Worm (Caenorhabditis elegans) whole organism, L1 larva: ENCODE data around the gene nas-15.

ENCODE experiments used
- Y116A8C.19 ChIP-seq: sonication (generic microtip); optimal IDR thresholded peaks from 2 replicates; lab custom pipeline; 2016; ENCODE audit warnings: missing compliant biosample characterization, missing genetic modification characterization, borderline replicate concordance
- ceh-82 ChIP-seq, 3 experiments: fragments of 150-350 bp in 1 of 3; sonication (generic microtip) in 2 of 3; optimal IDR thresholded peaks; 2 replicates each; lab custom pipeline; 2014 to 2017; ENCODE audit warnings: missing biosample characterization in 3 of 3, missing genetic modification characterization in 3 of 3
- egl-27 ChIP-seq, 2 experiments: fragments of 150-350 bp in 1 of 2; sonication (generic microtip); optimal IDR thresholded peaks; 3 replicates each; lab custom pipeline; 2017 to 2018; ENCODE audit warnings: missing biosample characterization in 2 of 2, missing genetic modification characterization in 2 of 2, missing genetic modification reagents in 2 of 2
- fos-1 ChIP-seq: fragments of 150-350 bp; optimal IDR thresholded peaks from 2 replicates; lab custom pipeline; 2014; ENCODE audit warnings: missing biosample characterization, missing genetic modification characterization
- lin-15B ChIP-seq: fragments of 150-350 bp; sonication (generic microtip); optimal IDR thresholded peaks from 3 replicates; lab custom pipeline; 2014; ENCODE audit warnings: missing biosample characterization, missing genetic modification characterization
- skn-1 ChIP-seq: fragments of 150-350 bp; optimal IDR thresholded peaks from 2 replicates; lab custom pipeline; 2014; ENCODE audit warnings: missing biosample characterization, missing genetic modification characterization
- sptf-1 ChIP-seq: fragments of 150-350 bp; optimal IDR thresholded peaks from 2 replicates; lab custom pipeline; 2014; ENCODE audit warnings: missing biosample characterization, missing genetic modification characterization

DNA sequence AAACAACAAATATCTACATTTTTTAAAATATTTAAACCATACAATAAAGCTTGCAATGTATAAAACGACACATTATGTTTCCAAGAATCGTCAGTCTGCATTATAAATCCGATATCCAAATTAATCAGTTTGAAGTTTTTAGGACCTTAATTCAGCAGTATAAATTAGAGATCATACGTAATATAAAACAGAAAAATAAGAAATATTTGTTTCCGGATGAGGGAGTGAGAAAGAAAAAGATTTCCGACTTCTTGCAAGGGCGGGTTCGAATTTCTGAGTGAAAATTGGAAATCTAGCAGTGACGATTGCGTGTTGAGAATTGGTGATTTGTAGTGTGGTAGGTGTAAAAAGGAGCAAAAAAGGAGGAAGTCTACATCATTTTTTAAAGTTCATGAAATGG is 41.9 kb upstream of the nas-15 start, which contains the start of gene npr-19:
- TF ChIP-seq skn-1 (tag; lab: Kevin White, UChicago) (no peak), lin-15B (tag; lab: Kevin White, UChicago) (no peak), ceh-82 (tag; optimal IDR thresholded peaks at IDR 0.05; lab: Kevin White, UChicago) (no peak), sptf-1 (tag; lab: Kevin White, UChicago) (no peak), egl-27 (tag; optimal IDR thresholded peaks at IDR 0.05; lab: Kevin White, UChicago) (no peak), fos-1 (no peak), Y116A8C.19 (tag; lab: Kevin White, UChicago) (no peak)
